Worm (Caenorhabditis elegans): ENCODE results near the gene F55B12.10.

ce11 chrV:13816877-13817276, 22.7 kb upstream of the F55B12.10 start, which contains the start of gene F55B12.2:
- TF ChIP-seq nhr-77 (tag; optimal IDR thresholded peaks at IDR 0.05) (no peak), nhr-11 (tag; optimal IDR thresholded peaks at IDR 0.05) (no peak), blmp-1 (tag; optimal IDR thresholded peaks at IDR 0.05) (no peak)

Measured in whole organism, L1 larva.